Fruit fly (Drosophila melanogaster) ovary, adult (tissue): ENCODE data around the gene Proc.

ENCODE experiments used
- CG17801 ChIP-seq: fragments of 200-800 bp; optimal IDR thresholded peaks from 2 replicates; lab custom pipeline; 2019; ENCODE audit warnings: missing biosample characterization, mild to moderate bottlenecking, missing genetic modification characterization, moderate library complexity; ENCODE audit not compliant: partially characterized antibody

Proc gene

DNA sequence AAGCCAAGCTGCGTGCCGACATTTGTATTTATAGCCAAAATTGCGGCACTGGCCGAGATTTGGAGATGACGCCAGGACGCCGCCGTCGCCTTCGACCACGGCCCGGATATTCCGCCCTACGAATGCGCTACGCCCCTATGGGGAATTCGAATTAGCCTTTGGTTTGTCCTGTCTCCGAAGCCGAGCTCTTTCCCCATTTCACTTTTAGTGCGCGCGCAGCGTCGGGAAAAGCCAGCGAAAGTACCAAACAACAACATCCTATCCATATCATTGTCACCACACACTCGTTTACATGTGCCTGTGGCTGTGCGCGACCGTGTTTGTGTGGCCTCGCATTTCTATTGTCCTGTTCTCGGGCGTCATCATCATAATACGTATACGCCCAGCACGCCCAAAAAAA lies at the start of gene Proc:
Gene Proc (minus strand): TSS at position 101 of the 400 bp plus-strand sequence.
- no peak for TF ChIP-seq CG17801 (GFP tag; lab: Kevin White, UChicago)

DNA sequence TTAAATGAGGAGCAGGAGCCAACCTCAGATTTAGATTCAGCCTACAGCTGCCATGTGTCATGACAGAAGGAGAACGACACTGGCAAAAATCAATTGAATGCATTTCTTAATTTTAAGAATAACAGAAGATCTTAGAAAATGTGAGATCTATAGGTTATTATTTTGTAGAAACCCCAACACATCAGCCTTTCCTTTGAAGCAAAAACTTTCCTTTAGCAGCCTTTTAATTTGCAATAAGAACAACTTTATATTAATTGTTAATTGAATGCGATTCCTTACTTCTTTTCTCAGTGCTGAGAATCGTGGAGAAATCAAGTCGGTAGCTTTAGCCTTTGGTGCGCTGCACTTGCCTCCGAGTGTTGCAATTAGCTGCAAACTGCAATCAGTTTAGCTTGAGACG lies 49.4 kb upstream of the Proc start:
- no peak for TF ChIP-seq CG17801 (GFP tag; lab: Kevin White, UChicago)

DNA sequence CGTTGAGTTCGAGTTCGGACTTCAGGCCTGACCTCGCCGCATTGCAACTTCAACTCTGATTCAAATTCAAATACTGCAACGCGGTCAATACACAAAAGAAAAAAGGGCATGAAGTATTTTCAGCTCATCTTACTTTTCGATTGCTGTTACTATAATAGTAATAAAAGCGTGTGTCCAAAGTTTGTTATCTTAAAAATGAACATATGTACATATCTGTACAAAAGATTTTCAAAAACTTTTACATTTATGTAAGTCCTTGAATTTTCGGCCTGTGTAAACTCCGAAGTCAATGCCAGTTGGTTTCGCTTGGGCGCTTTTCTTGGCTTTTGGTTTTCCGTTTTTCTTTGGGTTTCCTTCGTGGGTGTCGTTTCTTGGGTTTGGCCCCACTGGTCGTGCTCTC lies 47.5 kb upstream of the Proc start:
- TF ChIP-seq CG17801 (GFP tag; lab: Kevin White, UChicago) = no peak

DNA sequence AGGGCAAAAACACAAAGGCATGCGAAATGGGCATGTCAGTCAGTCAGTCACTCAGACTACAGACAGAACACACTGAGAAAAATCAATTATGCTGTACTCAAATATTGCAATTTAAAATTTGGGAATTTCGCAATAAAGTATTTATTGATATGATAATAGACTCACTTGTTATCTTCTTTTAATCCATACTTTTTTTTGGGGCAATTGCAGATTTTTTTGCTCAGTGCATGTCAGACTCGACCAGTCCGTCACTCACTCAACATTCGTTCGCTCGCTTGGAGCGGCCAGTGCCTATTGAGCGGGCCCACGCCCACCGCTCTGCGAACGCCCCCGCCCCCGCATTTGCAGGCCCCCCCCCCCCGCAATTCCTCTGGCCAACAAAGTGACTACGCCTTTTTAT lies 45.1 kb upstream of the Proc start:
- TF ChIP-seq CG17801 (GFP tag; lab: Kevin White, UChicago) = no peak

DNA sequence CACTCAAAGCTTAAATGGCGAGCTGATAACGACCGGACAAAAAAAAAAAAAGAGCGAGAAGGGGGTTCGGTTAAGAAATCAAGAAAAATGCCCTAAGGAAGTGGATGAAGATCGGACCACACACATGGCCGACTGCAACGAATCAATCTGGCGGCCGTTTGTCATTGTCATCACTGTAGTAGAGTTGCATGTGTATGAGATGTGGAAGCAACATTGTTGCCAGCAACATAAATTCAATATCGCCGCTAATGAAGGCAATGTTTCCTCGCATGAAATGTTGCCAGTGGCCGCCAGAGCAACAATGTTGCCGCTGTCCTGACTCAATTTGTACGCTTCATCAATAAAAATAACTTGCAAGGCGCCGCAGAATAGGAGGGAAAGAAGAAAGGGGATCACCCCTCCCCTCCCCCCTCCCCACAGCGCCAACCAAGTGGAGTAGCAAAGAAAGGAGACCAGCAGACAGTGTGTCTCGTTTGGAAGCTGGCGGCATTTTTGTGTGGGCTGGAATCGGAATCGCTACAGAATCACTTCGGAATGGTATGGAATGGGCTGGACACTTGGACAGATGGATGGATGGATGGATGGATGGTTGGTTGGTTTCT lies 43.8 kb upstream of the Proc start:
- no peak for TF ChIP-seq CG17801 (GFP tag; lab: Kevin White, UChicago)

DNA sequence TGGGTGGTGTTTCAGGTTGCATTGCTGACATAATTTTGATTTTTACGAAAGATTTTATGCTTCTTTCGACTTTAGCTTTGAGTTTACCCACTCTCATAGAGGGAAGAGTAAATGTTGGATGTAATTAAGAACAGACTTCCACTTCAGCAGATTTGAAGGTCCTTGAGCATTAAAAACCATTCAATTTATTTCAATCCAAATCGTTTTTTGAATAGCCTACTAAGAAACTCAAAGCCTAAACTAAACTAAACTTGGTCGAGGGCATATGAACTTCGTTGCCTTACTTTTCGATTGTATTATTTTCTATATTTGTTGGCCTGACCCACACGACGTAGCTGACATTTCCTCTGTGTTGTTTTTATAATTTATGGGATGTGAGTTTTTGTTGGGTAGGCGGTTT lies 41.6 kb upstream of the Proc start:
- no peak for TF ChIP-seq CG17801 (GFP tag; lab: Kevin White, UChicago)

DNA sequence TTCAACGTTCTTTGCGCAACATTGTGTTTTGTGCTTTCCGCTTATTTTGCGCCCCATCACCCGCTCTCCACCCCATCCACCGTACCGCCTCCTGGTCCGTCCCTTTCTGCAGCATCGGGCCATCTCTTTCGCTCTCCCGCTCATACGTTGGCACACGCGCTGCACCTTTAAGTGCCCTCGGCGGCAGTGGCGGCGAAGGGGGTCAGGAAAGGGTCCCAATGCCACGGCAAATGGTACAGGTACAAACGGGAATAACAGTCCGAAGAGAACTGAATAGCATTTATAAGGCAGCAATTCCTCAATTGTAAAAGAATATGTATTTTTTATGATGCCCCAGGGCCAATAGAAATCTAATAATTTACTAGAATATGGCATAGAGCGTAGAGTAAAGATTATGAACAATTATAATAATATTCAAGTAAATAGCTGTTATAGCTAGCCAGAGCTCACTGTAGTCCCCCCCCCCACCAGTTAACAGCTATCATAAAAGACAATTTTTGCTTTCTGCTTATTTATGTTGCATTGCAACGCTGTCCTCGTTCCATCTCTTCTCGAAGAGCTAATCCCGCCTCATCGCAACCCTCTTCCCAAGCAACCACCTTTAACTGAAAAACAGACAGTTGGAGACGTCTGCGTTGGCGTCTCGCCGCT lies 40.1 kb upstream of the Proc start:
- TF ChIP-seq CG17801 (GFP tag; lab: Kevin White, UChicago) = no peak

DNA sequence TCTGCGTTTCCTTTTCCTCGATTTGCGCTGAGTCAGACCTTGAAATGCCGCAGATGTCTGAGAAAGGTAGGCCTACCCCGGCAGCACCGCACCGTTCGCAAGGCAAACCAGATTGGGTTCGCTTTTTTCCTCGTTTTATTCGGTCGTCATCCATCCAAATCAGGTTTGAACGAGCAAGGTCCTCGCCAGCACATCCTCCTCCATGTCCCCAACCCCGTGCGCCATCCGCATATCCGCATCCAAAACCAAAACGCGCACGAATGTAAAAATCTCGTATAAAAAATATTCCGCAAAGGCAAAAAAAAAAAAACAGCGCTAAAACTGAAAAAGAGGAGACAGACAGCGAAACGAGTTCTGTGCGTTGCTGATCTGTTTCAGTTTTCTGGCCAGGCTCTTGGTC lies 38.6 kb upstream of the Proc start:
- TF ChIP-seq CG17801 (GFP tag; lab: Kevin White, UChicago) = no peak

DNA sequence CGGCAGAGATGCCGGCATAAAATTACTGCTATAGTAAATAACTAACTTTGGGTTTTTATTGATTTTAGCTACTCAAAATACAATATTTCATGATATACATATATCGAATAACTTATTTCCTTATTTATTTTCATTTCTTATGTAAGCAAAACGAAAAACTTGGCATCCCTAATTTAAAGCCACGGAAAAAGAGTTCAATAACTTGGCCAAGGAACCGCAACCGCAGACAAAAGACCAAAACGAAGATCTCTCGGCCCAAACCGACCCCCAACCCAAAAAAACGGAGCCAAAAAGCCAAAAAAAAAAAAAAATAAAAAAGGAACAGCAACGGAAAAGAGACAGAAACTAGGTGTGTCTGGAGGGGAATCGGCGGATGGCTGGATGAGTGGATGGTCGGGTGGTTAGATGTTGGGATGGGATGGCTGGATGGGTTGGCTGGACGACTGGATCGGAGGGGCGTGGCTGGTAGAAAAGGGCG lies 38.1 kb upstream of the Proc start:
- no peak for TF ChIP-seq CG17801 (GFP tag; lab: Kevin White, UChicago)

DNA sequence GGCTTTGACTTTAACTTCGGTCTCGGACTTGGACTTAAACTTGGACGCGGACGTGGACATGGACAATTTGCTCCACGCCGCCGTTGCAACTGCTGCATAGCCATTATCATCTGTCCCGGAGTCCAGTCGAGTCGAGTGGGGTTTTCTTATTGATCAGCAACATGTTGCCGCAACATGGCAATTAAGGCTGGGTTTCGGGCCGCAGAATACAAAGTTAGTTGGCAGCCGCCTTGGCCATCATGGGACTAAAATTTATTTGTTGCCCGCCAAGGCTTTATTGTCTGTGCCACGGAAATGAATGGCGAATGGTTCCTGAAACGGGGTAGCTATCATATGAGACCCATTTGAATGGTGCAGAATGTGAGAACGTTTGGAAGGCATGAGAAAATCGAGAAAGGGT lies 30.6 kb upstream of the Proc start:
- no peak for TF ChIP-seq CG17801 (GFP tag; lab: Kevin White, UChicago)

DNA sequence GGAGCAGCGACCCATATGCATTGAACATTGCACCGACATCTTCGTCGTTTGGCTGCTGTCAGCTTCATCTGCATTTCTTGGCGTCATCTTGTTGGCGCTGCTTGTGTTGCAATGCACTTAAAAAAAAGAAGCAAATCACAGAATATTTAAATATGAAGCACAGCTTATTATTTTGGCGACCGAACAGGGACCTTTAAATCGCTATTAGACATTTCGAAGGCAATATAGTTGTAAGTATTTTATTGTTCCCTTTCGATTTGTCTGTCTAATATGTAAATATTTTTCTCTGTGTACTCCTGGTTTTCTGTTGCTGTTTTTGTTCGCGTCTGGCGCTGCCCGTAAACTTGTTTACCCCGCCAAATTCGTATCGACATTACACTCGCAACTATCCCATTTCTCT lies 28.7 kb upstream of the Proc start:
- TF ChIP-seq CG17801 (GFP tag; lab: Kevin White, UChicago) = no peak

DNA sequence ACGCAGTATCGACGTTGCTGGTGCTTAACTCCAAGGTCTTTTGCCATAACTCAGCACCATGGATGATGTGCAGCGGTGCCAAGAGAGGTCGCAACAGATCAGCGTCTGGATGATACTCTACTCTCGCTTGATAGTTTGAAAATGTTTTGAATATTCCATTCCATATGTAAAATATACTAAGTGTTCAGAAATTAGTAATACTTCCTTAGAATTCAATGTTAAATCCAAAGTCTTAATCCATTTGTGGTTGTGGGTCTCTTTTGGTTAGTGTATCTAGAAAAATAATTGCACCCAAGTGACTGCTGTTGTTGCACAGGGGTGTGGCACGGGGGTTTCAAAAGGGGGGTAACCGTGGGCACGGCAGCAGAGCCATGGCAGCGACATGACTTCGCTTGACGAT lies 27.9 kb upstream of the Proc start:
- no peak for TF ChIP-seq CG17801 (GFP tag; lab: Kevin White, UChicago)

DNA sequence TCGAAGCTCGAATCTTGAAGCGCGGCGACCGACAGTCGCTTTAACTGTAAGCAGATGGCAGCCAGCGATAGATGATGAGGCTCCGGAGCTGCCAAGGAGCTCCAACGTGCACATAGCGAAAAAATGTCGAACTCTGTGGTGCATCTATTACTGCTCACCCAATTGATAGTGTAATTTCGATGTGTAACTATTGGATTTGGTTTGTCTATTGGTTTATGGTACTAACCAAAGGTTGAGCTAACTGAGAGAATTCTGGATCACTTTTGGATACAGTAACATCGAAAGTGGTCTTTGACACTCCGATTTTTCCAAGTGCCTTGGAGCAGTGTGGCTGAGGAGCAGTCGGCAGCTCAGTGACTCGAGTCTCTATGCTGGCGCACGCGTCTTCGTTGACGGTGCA lies 27.3 kb upstream of the Proc start:
- no peak for TF ChIP-seq CG17801 (GFP tag; lab: Kevin White, UChicago)

DNA sequence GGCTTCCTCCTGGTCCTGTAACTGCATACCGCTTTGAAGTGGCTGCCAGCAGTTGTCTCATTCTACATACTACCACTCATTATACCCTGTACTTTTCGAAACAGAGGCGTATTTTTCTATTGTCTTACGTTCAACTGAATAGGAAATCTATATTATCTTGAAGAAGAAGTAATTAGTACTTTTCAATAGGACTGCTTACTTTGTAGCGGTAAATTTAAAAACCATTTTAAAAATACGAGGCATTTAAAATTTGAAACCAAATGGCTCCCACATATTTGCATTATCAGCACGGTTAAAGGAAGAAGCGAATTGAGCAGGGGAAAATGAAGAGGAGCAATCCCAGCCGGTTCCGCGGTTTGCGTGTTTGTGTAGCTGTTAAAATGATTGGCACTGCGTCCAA lies 26.0 kb upstream of the Proc start:
- no peak for TF ChIP-seq CG17801 (GFP tag; lab: Kevin White, UChicago)

DNA sequence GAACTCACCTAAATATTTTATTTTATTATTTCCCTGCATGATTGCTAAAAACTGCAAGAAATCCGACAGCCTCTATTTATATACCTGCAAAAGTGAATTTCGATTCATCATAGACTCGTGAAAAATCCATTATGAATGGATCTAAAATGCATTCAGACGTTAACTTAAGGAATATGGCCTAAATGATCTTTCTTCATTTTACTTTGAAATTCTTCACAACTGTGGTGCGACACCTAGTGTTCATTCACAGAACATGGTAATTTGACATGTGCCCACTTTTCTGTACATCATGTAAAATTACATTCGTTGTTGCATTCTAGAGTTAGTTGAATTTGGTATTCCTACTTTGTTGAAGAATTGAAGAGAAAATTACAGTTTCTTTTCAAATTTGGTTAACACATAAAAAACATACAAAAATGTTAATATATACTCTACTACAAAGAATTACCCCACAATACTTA lies 19.5 kb upstream of the Proc start, which contains the start of gene Spn28Db:
Gene Spn28Db (minus strand): TSS at position 51 of the 461 bp plus-strand sequence.
- TF ChIP-seq CG17801 (GFP tag; lab: Kevin White, UChicago) = no peak

DNA sequence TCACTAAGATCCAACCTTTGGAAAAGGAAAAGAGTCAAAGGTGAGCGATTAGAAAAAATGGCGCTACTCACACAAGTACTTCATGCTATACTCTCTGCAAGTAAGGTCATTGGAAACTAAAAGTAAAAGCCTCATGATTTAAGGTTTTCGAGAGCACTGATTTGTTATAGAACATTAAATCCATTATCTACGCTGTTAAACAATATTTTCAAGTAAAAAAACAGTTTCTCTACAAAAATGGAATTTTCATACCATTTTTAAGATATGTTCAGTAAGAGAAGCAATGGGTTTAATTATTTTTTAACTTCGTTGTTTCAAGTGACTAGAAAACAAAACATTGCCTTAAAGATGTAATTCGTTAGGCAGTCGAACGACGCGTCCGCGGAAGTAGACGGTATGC lies 17.8 kb upstream of the Proc start, which contains the start of gene Spn28Da:
Gene Spn28Da (minus strand): TSS at position 101 of the 400 bp plus-strand sequence.
- no peak for TF ChIP-seq CG17801 (GFP tag; lab: Kevin White, UChicago)
